Worm (Caenorhabditis elegans): ENCODE results near the gene sss-1.

DNA sequence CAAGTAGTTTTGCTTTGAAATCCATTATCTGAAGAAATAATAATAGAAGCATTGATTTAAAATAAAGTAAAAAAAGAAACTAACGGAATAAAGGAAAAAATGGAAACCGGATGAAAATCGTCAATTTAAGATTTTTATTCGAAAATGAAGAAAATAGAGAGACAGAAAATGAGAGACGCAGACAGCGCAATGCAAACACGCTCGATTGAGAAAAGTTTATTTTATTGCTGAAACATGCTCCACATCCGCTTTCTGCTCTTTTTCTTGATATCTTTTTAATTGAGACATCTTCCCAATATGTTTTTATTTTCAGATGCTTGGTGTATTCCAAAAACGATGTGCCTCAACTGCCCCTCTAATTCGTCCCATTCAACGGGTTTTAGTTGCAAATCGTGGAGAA, 9.3 kb downstream of the sss-1 start, which contains the start of the genes prp-18 and mccc-1:
- TF ChIP-seq W03F9.2 (tag; optimal IDR thresholded peaks at IDR 0.05) = no peak
- no peak for TF ChIP-seq dao-5 (tag; optimal IDR thresholded peaks at IDR 0.05)
- TF ChIP-seq him-1 (tag; optimal IDR thresholded peaks at IDR 0.05) = no peak

Measured in whole organism, L4/young adult.